Worm (Caenorhabditis elegans): ENCODE results near the gene nhr-162.

Gene nhr-162

ce11 chrV:6993999-6994398 is 2.3 kb upstream of the nhr-162 start (continued):
- TF ChIP-seq ceh-62 (tag; optimal IDR thresholded peaks at IDR 0.05) (no peak), nhr-111 (GFP tag; optimal IDR thresholded peaks at IDR 0.05) (no peak), T26A8.4 (GFP tag; IDR thresholded peaks at IDR 0.05) (no peak), lin-15B (tag; optimal IDR thresholded peaks at IDR 0.05) (no peak), lin-29 (GFP tag; IDR thresholded peaks at IDR 0.05) (no peak), php-3 (GFP tag; IDR thresholded peaks at IDR 0.05) (no peak), F10B5.3 (tag; optimal IDR thresholded peaks at IDR 0.05) (no peak), fkh-10 (GFP tag; optimal IDR thresholded peaks at IDR 0.05) (no peak), attf-4 (tag; optimal IDR thresholded peaks at IDR 0.05) (no peak), duxl-1 (tag; optimal IDR thresholded peaks at IDR 0.05; ENCODE audit: poor library complexity) (no peak), set-16 (GFP tag; IDR thresholded peaks at IDR 0.05) (no peak), spr-1 (tag; optimal IDR thresholded peaks at IDR 0.05) (no peak), mdt-29 (GFP tag; IDR thresholded peaks at IDR 0.05) (no peak), nhr-41 (GFP tag; IDR thresholded peaks at IDR 0.05) (no peak), ZK337.2 (GFP tag; IDR thresholded peaks at IDR 0.05) (no peak), mes-2 (tag; optimal IDR thresholded peaks at IDR 0.05; ENCODE audit: poor library complexity, severe bottlenecking) (peak; percentile 18), skn-1 (tag; optimal IDR thresholded peaks at IDR 0.05) (no peak), cey-2 (tag; optimal IDR thresholded peaks at IDR 0.05; ENCODE audit: borderline replicate concordance, insufficient read depth) (peak; percentile 79), aly-2 (tag; optimal IDR thresholded peaks at IDR 0.05) (no peak), daf-8 (GFP tag; IDR thresholded peaks at IDR 0.05) (no peak), unc-130 (GFP tag; optimal IDR thresholded peaks at IDR 0.05) (no peak), tra-1 (GFP tag; IDR thresholded peaks at IDR 0.05) (no peak), nhr-237 (tag; optimal IDR thresholded peaks at IDR 0.05) (no peak), Y48G9A.11 (GFP tag; IDR thresholded peaks at IDR 0.05) (no peak), hlh-11 (tag; optimal IDR thresholded peaks at IDR 0.05) (peak; percentile 58), R02D3.7 (tag; optimal IDR thresholded peaks at IDR 0.05) (no peak), unc-62 (GFP tag; optimal IDR thresholded peaks at IDR 0.05 in 1 of 2) (no peak), unc-62 (tag; optimal IDR thresholded peaks at IDR 0.05) (no peak), aha-1 (tag) (no peak), nhr-76 (tag; optimal IDR thresholded peaks at IDR 0.05) (no peak), rbr-2 (tag; optimal IDR thresholded peaks at IDR 0.05) (no peak), mxl-3 (GFP tag; optimal IDR thresholded peaks at IDR 0.05) (peak; percentile 4), D1046.2 (GFP tag; IDR thresholded peaks at IDR 0.05) (no peak), jun-1 (tag; optimal IDR thresholded peaks at IDR 0.05) (no peak), lin-39 (tag; optimal IDR thresholded peaks at IDR 0.05) (no peak), F49E8.2 (tag; optimal IDR thresholded peaks at IDR 0.05; ENCODE audit: borderline replicate concordance) (no peak), zfp-2 (tag; optimal IDR thresholded peaks at IDR 0.05) (no peak), lir-3 (tag; optimal IDR thresholded peaks at IDR 0.05) (no peak), ceh-28 (tag; optimal IDR thresholded peaks at IDR 0.05) (no peak), nhr-48 (tag; optimal IDR thresholded peaks at IDR 0.05) (peak; percentile 73), ceh-20 (GFP tag; IDR thresholded peaks at IDR 0.05) (no peak), madf-9 (GFP tag; conservative IDR thresholded peaks at IDR 0.05) (no peak), ces-1 (GFP tag; optimal IDR thresholded peaks at IDR 0.05) (no peak), ceh-82 (tag; optimal IDR thresholded peaks at IDR 0.05) (no peak), Y5F2A.4 (GFP tag; optimal IDR thresholded peaks at IDR 0.05) (no peak), zag-1 (tag; optimal IDR thresholded peaks at IDR 0.05) (no peak), hif-1 (tag; optimal IDR thresholded peaks at IDR 0.05) (peak in 1 of 2 experiments; percentile 49), nhr-25 (tag; optimal IDR thresholded peaks at IDR 0.05; ENCODE audit: borderline replicate concordance, insufficient read depth) (no peak), Y105C5A.15 (GFP tag; IDR thresholded peaks at IDR 0.05) (no peak), ctbp-1 (GFP tag; IDR thresholded peaks at IDR 0.05) (no peak), daf-16 (GFP tag; optimal IDR thresholded peaks at IDR 0.05) (no peak), daf-16 (tag; optimal IDR thresholded peaks at IDR 0.05) (peak; percentile 27), fos-1 (tag; optimal IDR thresholded peaks at IDR 0.05) (no peak)
